Worm (Caenorhabditis elegans): ENCODE results near the gene mrps-10.

The mrps-10 gene

DNA sequence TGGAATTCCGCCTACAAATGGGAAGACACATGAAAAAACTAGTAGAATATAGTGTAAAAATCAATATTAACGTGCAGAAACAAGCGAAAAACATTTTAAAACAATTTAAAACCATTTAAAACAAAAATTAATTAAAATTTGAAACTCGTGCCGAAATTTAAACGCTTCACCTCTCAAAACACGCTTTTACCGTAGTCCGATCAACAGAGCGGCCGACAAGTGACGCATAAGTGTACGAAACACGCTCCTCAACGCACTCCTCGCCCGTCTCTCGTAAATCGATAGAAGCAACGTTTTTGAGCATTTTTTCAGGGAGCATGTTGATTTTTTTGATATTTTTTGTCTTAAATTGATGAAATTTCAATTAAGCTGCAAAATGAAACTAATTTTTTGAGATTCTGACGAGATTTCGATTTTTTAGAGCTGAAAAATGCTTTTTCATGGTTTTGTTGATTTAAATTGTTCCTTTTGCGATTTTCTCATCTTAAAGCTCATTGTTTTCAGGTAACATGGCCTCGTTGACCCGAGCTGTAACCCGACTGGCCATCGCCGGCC is 21.3 kb upstream of the mrps-10 start, which contains the start of gene cox-5A:
TSS of gene cox-5A (plus strand) at position 505 of the 555 bp plus-strand sequence.
- TF ChIP-seq F13H6.1 (tag; optimal IDR thresholded peaks at IDR 0.05) = peak; percentile 43
- no peak for TF ChIP-seq unc-3 (GFP tag; conservative IDR thresholded peaks at IDR 0.05)
- TF ChIP-seq unc-3 (tag; optimal IDR thresholded peaks at IDR 0.05) = peak; percentile 24
- peak; percentile 59 for TF ChIP-seq pqm-1 (tag; optimal IDR thresholded peaks at IDR 0.05)
- no peak for TF ChIP-seq elt-4 (tag; optimal IDR thresholded peaks at IDR 0.05)
- TF ChIP-seq lim-6 (tag; optimal IDR thresholded peaks at IDR 0.05) = peak; percentile 71
- peak; percentile 50 for TF ChIP-seq K09A11.1 (tag; optimal IDR thresholded peaks at IDR 0.05; ENCODE audit: insufficient read depth)
- peak; percentile 43 for TF ChIP-seq C08G9.2 (tag; optimal IDR thresholded peaks at IDR 0.05)
- peak; percentile 20 for TF ChIP-seq hlh-15 (tag; optimal IDR thresholded peaks at IDR 0.05)
- peak; percentile 38 for TF ChIP-seq ceh-22 (tag; optimal IDR thresholded peaks at IDR 0.05)
- no peak for TF ChIP-seq fax-1 (tag; optimal IDR thresholded peaks at IDR 0.05)
- TF ChIP-seq nhr-232 (tag; optimal IDR thresholded peaks at IDR 0.05) = no peak
- peak; percentile 28 for TF ChIP-seq npax-4 (tag; optimal IDR thresholded peaks at IDR 0.05)
- TF ChIP-seq zip-5 (tag; optimal IDR thresholded peaks at IDR 0.05) = no peak
- peak; percentile 38 for TF ChIP-seq ceh-19 (GFP tag; optimal IDR thresholded peaks at IDR 0.05)
- peak; percentile 56 for TF ChIP-seq pha-2 (tag; optimal IDR thresholded peaks at IDR 0.05)
- TF ChIP-seq elt-2 (tag; optimal IDR thresholded peaks at IDR 0.05) = peak; percentile 65
- TF ChIP-seq lin-11 (tag; optimal IDR thresholded peaks at IDR 0.05) = peak; percentile 24
- peak; percentile 90 for TF ChIP-seq ref-2 (tag; optimal IDR thresholded peaks at IDR 0.05)
- no peak for TF ChIP-seq mec-3 (tag; optimal IDR thresholded peaks at IDR 0.05; ENCODE audit: borderline replicate concordance)
- TF ChIP-seq nfya-1 (tag; optimal IDR thresholded peaks at IDR 0.05) = peak; percentile 99
- TF ChIP-seq eyg-1 (tag; optimal IDR thresholded peaks at IDR 0.05) = no peak
- TF ChIP-seq pat-9 (tag; optimal IDR thresholded peaks at IDR 0.05) = peak; percentile 41
- TF ChIP-seq dve-1 (tag; optimal IDR thresholded peaks at IDR 0.05) = peak; percentile 77
- peak; percentile 11 for TF ChIP-seq pros-1 (tag; optimal IDR thresholded peaks at IDR 0.05)
- TF ChIP-seq nhr-11 (tag; optimal IDR thresholded peaks at IDR 0.05) = no peak
- TF ChIP-seq dmd-4 (tag; optimal IDR thresholded peaks at IDR 0.05; ENCODE audit: borderline replicate concordance) = no peak
- TF ChIP-seq gmeb-2 (tag; optimal IDR thresholded peaks at IDR 0.05) = peak; percentile 36
- TF ChIP-seq hlh-30 (tag; optimal IDR thresholded peaks at IDR 0.05; ENCODE audit: insufficient read depth) = peak; percentile 82
- TF ChIP-seq madf-2 (tag; optimal IDR thresholded peaks at IDR 0.05) = peak; percentile 52
- peak; percentile 94 for TF ChIP-seq ceh-18 (tag; optimal IDR thresholded peaks at IDR 0.05)
- TF ChIP-seq ceh-24 (tag; optimal IDR thresholded peaks at IDR 0.05) = no peak
- peak; percentile 67 for TF ChIP-seq ceh-2 (tag; optimal IDR thresholded peaks at IDR 0.05)
- TF ChIP-seq ceh-45 (GFP tag; IDR thresholded peaks at IDR 0.05) = 0 out of 2 replicates have a peak, but pooled peaks have one; percentile 31
- TF ChIP-seq ceh-6 (GFP tag; optimal IDR thresholded peaks at IDR 0.05) = peak; percentile 21
- peak; percentile 31 for TF ChIP-seq fkh-10 (GFP tag; optimal IDR thresholded peaks at IDR 0.05)
- no peak for TF ChIP-seq che-1 (tag; optimal IDR thresholded peaks at IDR 0.05)
- peak; percentile 91 for TF ChIP-seq ceh-34 (tag; optimal IDR thresholded peaks at IDR 0.05)
- TF ChIP-seq ahr-1 (tag; optimal IDR thresholded peaks at IDR 0.05) = peak; percentile 31
- TF ChIP-seq unc-55 (GFP tag; optimal IDR thresholded peaks at IDR 0.05) = peak; percentile 78
- peak; percentile 92 for TF ChIP-seq ceh-14 (tag; optimal IDR thresholded peaks at IDR 0.05)
- TF ChIP-seq hlh-8 (tag; optimal IDR thresholded peaks at IDR 0.05) = no peak
- peak; percentile 96 for TF ChIP-seq sox-2 (GFP tag; IDR thresholded peaks at IDR 0.05)
- no peak for TF ChIP-seq tbx-7 (tag; optimal IDR thresholded peaks at IDR 0.05)
- peak; percentile 91 for TF ChIP-seq tbx-2 (tag; optimal IDR thresholded peaks at IDR 0.05)
- TF ChIP-seq hlh-13 (GFP tag; optimal IDR thresholded peaks at IDR 0.05) = no peak
- TF ChIP-seq pax-1 (tag; optimal IDR thresholded peaks at IDR 0.05) = peak; percentile 81
- TF ChIP-seq ceh-31 (tag; optimal IDR thresholded peaks at IDR 0.05) = peak; percentile 99
- TF ChIP-seq rnt-1 (tag; optimal IDR thresholded peaks at IDR 0.05) = peak; percentile 87
- peak; percentile 58 for TF ChIP-seq hlh-6 (tag; optimal IDR thresholded peaks at IDR 0.05)
- TF ChIP-seq odd-2 (tag; optimal IDR thresholded peaks at IDR 0.05) = no peak
- peak; percentile 86 for TF ChIP-seq ceh-48 (tag; optimal IDR thresholded peaks at IDR 0.05)
